Fruit fly (Drosophila melanogaster) whole organism: ENCODE measurements around the gene CG7182.

ENCODE experiments used
- CG8478 ChIP-seq: fragments of >200 bp; optimal IDR thresholded peaks from 2 replicates; lab custom pipeline; 2018; ENCODE audit warnings: inconsistent platforms
- Dll ChIP-seq: fragments of >200 bp; optimal IDR thresholded peaks from 2 replicates; lab custom pipeline; 2017
- pan ChIP-seq: fragments of >200 bp; optimal IDR thresholded peaks from 2 replicates; lab custom pipeline; 2017
- psq ChIP-seq: fragments of >200 bp; optimal IDR thresholded peaks from 2 replicates; lab custom pipeline; 2017
- usp ChIP-seq: fragments of >200 bp; optimal IDR thresholded peaks from 2 replicates; lab custom pipeline; 2017; ENCODE audit warnings: missing biosample characterization, missing genetic modification characterization, mixed read lengths

- TF ChIP-seq Dll (no peak), pan (lab: Kevin White, UChicago) (no peak), psq (lab: Kevin White, UChicago) (no peak), CG8478 (lab: Kevin White, UChicago) (no peak), usp (GFP tag; lab: Kevin White, UChicago) (no peak)
Measured at dm6 chr3L:8328283-8328682, 17.9 kb downstream of the CG7182 start, which contains the start of gene CG34462.
